Worm (Caenorhabditis elegans) whole organism, late embryonic: Measurements from ENCODE around the gene F18F11.4.

Experiments used
- K09A11.1 ChIP-seq: sonication (generic microtip); optimal IDR thresholded peaks from 2 replicates; lab custom pipeline; 2017; ENCODE audit warnings: antibody characterized with exemption, mild to moderate bottlenecking, missing genetic modification characterization, missing compliant biosample characterization; ENCODE audit not compliant: insufficient read depth
- ama-1 ChIP-seq: fragments of 150-350 bp; optimal IDR thresholded peaks from 2 replicates; lab custom pipeline; 2014
- ceh-22 ChIP-seq: sonication (generic microtip); optimal IDR thresholded peaks from 2 replicates; lab custom pipeline; 2017; ENCODE audit warnings: missing biosample characterization, missing genetic modification characterization
- ceh-31 ChIP-seq: sonication (generic microtip); optimal IDR thresholded peaks from 2 replicates; lab custom pipeline; 2016; ENCODE audit warnings: missing genetic modification characterization, missing compliant biosample characterization
- fkh-10 ChIP-seq: fragments of 150-350 bp; optimal IDR thresholded peaks from 2 replicates; lab custom pipeline; 2014; ENCODE audit warnings: missing biosample characterization, missing genetic modification reagents, missing genetic modification characterization
- fkh-6 ChIP-seq: sonication (generic microtip); optimal IDR thresholded peaks from 2 replicates; lab custom pipeline; 2016; ENCODE audit warnings: missing genetic modification characterization, missing compliant biosample characterization
- hlh-13 ChIP-seq: fragments of 200-800 bp; sonication (Bioruptor generic); optimal IDR thresholded peaks from 2 replicates; lab custom pipeline; 2018; ENCODE audit warnings: mild to moderate bottlenecking, missing genetic modification characterization, missing compliant biosample characterization
- nhr-11 ChIP-seq: fragments of 150-350 bp; optimal IDR thresholded peaks from 2 replicates; lab custom pipeline; 2014; ENCODE audit warnings: missing biosample characterization, missing genetic modification characterization
- sdc-2 ChIP-seq: sonication (generic microtip); optimal IDR thresholded peaks from 2 replicates; lab custom pipeline; 2016; ENCODE audit warnings: missing genotype, missing genetic modification characterization, missing compliant biosample characterization
- sox-4 ChIP-seq: sonication (generic microtip); optimal IDR thresholded peaks from 2 replicates; lab custom pipeline; 2017; ENCODE audit warnings: mild to moderate bottlenecking, missing genetic modification characterization, inconsistent platforms, missing compliant biosample characterization
- unc-55 ChIP-seq: sonication (generic microtip); optimal IDR thresholded peaks from 2 replicates; lab custom pipeline; 2017; ENCODE audit warnings: missing biosample characterization, missing genetic modification reagents, missing genetic modification characterization
- unc-86 ChIP-seq: sonication (generic microtip); optimal IDR thresholded peaks from 2 replicates; lab custom pipeline; 2016; ENCODE audit warnings: missing genetic modification characterization, missing compliant biosample characterization
- zip-5 ChIP-seq: sonication (generic microtip); optimal IDR thresholded peaks from 2 replicates; lab custom pipeline; 2016; ENCODE audit warnings: missing genetic modification characterization, missing compliant biosample characterization

DNA sequence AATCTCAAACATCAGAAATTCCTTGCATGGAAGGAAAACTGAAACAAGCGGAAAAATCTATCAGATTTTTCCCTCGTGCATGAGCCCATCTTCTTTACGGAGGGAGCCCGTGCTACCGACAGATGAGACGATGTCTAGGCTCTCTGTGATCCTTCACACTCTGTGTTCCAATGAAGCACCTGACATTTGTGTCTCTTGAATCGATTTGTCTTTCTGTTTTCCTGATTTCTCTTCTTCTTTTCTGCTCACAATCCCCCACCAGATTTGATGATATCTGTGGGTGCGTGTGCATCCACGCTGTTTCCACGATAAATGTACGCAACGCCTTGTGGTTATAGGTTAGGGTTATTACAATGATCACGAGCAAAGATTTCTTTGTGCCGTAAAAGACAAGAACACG, 48.2 kb downstream of the F18F11.4 start:
- no peak for TF ChIP-seq ceh-31 (tag; lab: Kevin White, UChicago)
- no peak for TF ChIP-seq sox-4 (tag; lab: Kevin White, UChicago)
- no peak for TF ChIP-seq hlh-13 (GFP tag; lab: Kevin White, UChicago)
- TF ChIP-seq ama-1 (lab: Kevin White, UChicago), result no peak
- TF ChIP-seq fkh-10 (GFP tag; lab: Kevin White, UChicago), result no peak
- TF ChIP-seq nhr-11 (tag; lab: Kevin White, UChicago), result no peak
- no peak for TF ChIP-seq zip-5 (tag; lab: Kevin White, UChicago)
- TF ChIP-seq unc-86 (tag; lab: Kevin White, UChicago), result no peak
- peak; percentile 68 for TF ChIP-seq unc-55
- TF ChIP-seq K09A11.1 (tag; lab: Kevin White, UChicago), result no peak
- TF ChIP-seq fkh-6, result no peak
- TF ChIP-seq ceh-22, result no peak
- no peak for TF ChIP-seq sdc-2 (tag; lab: Kevin White, UChicago)
